Fruit fly (Drosophila melanogaster) whole organism, embryonic: ENCODE results near the gene CG14207.
A peak's percentile ranks its signal among the peaks of the same experiment; 100 is the strongest.

Source experiments
- BEAF-32 ChIP-seq: fragments of 200-800 bp; sonication (Bioruptor generic); optimal IDR thresholded peaks from 3 replicates; lab custom pipeline; 2017; ENCODE audit warnings: missing biosample characterization, missing genetic modification characterization, mild to moderate bottlenecking, moderate library complexity, missing genetic modification reagents
- CG10267 ChIP-seq: fragments of 200-800 bp; sonication (Bioruptor generic); optimal IDR thresholded peaks from 2 replicates; lab custom pipeline; 2018; ENCODE audit warnings: missing biosample characterization, mild to moderate bottlenecking, missing genetic modification characterization, moderate library complexity
- CG10321 ChIP-seq: fragments of 200-800 bp; sonication (Bioruptor generic); IDR thresholded peaks from 2 replicates; pipeline ENCODE4 v1.3.6; 2022; ENCODE audit warnings: missing biosample characterization, missing genetic modification characterization
- CG10431 ChIP-seq: fragments of 200-800 bp; sonication (Bioruptor generic); optimal IDR thresholded peaks from 3 replicates; lab custom pipeline; 2018; ENCODE audit warnings: missing biosample characterization, mild to moderate bottlenecking, missing genetic modification characterization
- CG12236 ChIP-seq: fragments of 200-800 bp; sonication (Bioruptor generic); optimal IDR thresholded peaks from 2 replicates; lab custom pipeline; 2016; ENCODE audit warnings: missing biosample characterization, missing genetic modification characterization
- CG16815 ChIP-seq: fragments of 200-800 bp; sonication (Bioruptor generic); optimal IDR thresholded peaks from 3 replicates; lab custom pipeline; 2017; ENCODE audit warnings: missing biosample characterization, mild to moderate bottlenecking, missing genetic modification characterization
- CG17612 ChIP-seq: fragments of 200-800 bp; sonication (Bioruptor generic); IDR thresholded peaks from 2 replicates; pipeline ENCODE4 v1.3.6; 2022; ENCODE audit warnings: missing biosample characterization, missing genetic modification characterization
- CG18764 ChIP-seq: fragments of 200-800 bp; sonication (Bioruptor generic); optimal IDR thresholded peaks from 3 replicates; lab custom pipeline; 2016; ENCODE audit warnings: missing biosample characterization, missing genetic modification characterization
- CG2875 ChIP-seq: fragments of 200-800 bp; sonication (Bioruptor generic); optimal IDR thresholded peaks from 2 replicates; lab custom pipeline; 2017; ENCODE audit warnings: missing biosample characterization, mild to moderate bottlenecking, missing genetic modification characterization, missing genetic modification reagents
- CG31224 ChIP-seq: fragments of 200-800 bp; sonication (Bioruptor generic); IDR thresholded peaks from 2 replicates; pipeline ENCODE4 v1.3.6; 2022; ENCODE audit warnings: missing biosample characterization, missing genetic modification characterization
- CG31388 ChIP-seq: fragments of 200-800 bp; sonication (Bioruptor generic); optimal IDR thresholded peaks from 2 replicates; lab custom pipeline; 2016; ENCODE audit warnings: missing biosample characterization, missing genetic modification characterization
- CG32532 ChIP-seq: fragments of 200-800 bp; sonication (Bioruptor generic); IDR thresholded peaks from 2 replicates; pipeline ENCODE4 v1.3.6; 2022; ENCODE audit warnings: missing biosample characterization, missing genetic modification characterization
- CG6689 ChIP-seq: fragments of 200-800 bp; sonication (Bioruptor generic); IDR thresholded peaks from 2 replicates; pipeline ENCODE4 v1.3.6; 2022; ENCODE audit warnings: missing biosample characterization, missing genetic modification characterization
- CG8388 ChIP-seq: fragments of 200-800 bp; sonication (Bioruptor generic); optimal IDR thresholded peaks from 2 replicates; lab custom pipeline; 2019; ENCODE audit warnings: missing biosample characterization, mild to moderate bottlenecking, missing genetic modification characterization, moderate library complexity
- CG9609 ChIP-seq: fragments of 200-800 bp; sonication (Bioruptor generic); optimal IDR thresholded peaks from 3 replicates; lab custom pipeline; 2016; ENCODE audit warnings: missing biosample characterization, missing genetic modification characterization
- CHES-1-like ChIP-seq: fragments of 200-800 bp; sonication (Bioruptor generic); optimal IDR thresholded peaks from 2 replicates; lab custom pipeline; 2016; ENCODE audit warnings: missing biosample characterization, missing genetic modification characterization
- D19A ChIP-seq: fragments of 200-800 bp; optimal IDR thresholded peaks from 3 replicates; lab custom pipeline; 2019; ENCODE audit warnings: missing biosample characterization, mild to moderate bottlenecking, missing genetic modification characterization, moderate library complexity
- Dbx ChIP-seq: fragments of 200-800 bp; sonication (Bioruptor generic); IDR thresholded peaks from 3 replicates; pipeline ENCODE4 v1.3.6; 2022; ENCODE audit warnings: missing biosample characterization, missing genetic modification characterization
- Hmr ChIP-seq: fragments of 200-800 bp; sonication (Bioruptor generic); optimal IDR thresholded peaks from 3 replicates; lab custom pipeline; 2017; ENCODE audit warnings: mild to moderate bottlenecking, missing biosample characterization, missing genetic modification reagents, missing genetic modification characterization
- Kr ChIP-seq: fragments of 200-800 bp; sonication (Bioruptor generic); optimal IDR thresholded peaks from 2 replicates; lab custom pipeline; 2017; ENCODE audit warnings: missing biosample characterization, mild to moderate bottlenecking, missing genetic modification characterization
- Med ChIP-seq: fragments of 200-800 bp; sonication (Bioruptor generic); peaks from one replicate; lab custom pipeline; 2016; ENCODE audit warnings: missing biosample characterization, missing genetic modification characterization, mild to moderate bottlenecking, inconsistent platforms, moderate library complexity
- NC2α ChIP-seq: fragments of 200-800 bp; sonication (Bioruptor generic); optimal IDR thresholded peaks from 2 replicates; lab custom pipeline; 2016; ENCODE audit warnings: missing biosample characterization, missing genetic modification characterization
- NfI ChIP-seq: fragments of 200-800 bp; sonication (Bioruptor generic); optimal IDR thresholded peaks from 3 replicates; lab custom pipeline; 2018; ENCODE audit warnings: missing biosample characterization, mild to moderate bottlenecking, missing genetic modification characterization, moderate library complexity
- Oli ChIP-seq: fragments of 200-800 bp; sonication (Bioruptor generic); optimal IDR thresholded peaks from 2 replicates; lab custom pipeline; 2018; ENCODE audit warnings: missing biosample characterization, mild to moderate bottlenecking, missing genetic modification characterization, moderate library complexity
- Pdp1 ChIP-seq, 2 experiments: fragments of 200-800 bp; sonication (Bioruptor generic); optimal IDR thresholded peaks; 3 replicates each; lab custom pipeline; 2016; ENCODE audit warnings: missing biosample characterization in 2 of 2, missing genetic modification characterization in 2 of 2, mild to moderate bottlenecking in 1 of 2, moderate library complexity in 1 of 2
- Ptx1 ChIP-seq: fragments of 200-800 bp; sonication (Bioruptor generic); IDR thresholded peaks from 2 replicates; pipeline ENCODE4 v1.3.6; 2022; ENCODE audit warnings: missing biosample characterization, missing genetic modification characterization
- Rfx ChIP-seq: fragments of 200-800 bp; sonication (Bioruptor generic); IDR thresholded peaks from 2 replicates; pipeline ENCODE4 v1.3.6; 2022; ENCODE audit warnings: missing biosample characterization, missing genetic modification characterization
- ato ChIP-seq: fragments of 200-800 bp; sonication (Bioruptor generic); IDR thresholded peaks from 2 replicates; pipeline ENCODE4 v1.3.6; 2022; ENCODE audit warnings: missing biosample characterization, missing genetic modification characterization; ENCODE audit not compliant: partially characterized antibody
- bab2 ChIP-seq: fragments of 200-800 bp; sonication (Bioruptor generic); optimal IDR thresholded peaks from 2 replicates; lab custom pipeline; 2016; ENCODE audit warnings: missing biosample characterization, missing genetic modification characterization
- cas ChIP-seq: fragments of 200-800 bp; sonication (Bioruptor generic); IDR thresholded peaks from 2 replicates; pipeline ENCODE4 v1.3.6; 2022; ENCODE audit warnings: missing biosample characterization, missing genetic modification characterization
- cato ChIP-seq: fragments of 200-800 bp; sonication (Bioruptor generic); optimal IDR thresholded peaks from 2 replicates; lab custom pipeline; 2016; ENCODE audit warnings: missing biosample characterization, missing genetic modification characterization, borderline replicate concordance
- chinmo ChIP-seq: fragments of 200-800 bp; sonication (Bioruptor generic); IDR thresholded peaks from 4 replicates; pipeline ENCODE4 v1.3.6; 2022; ENCODE audit warnings: missing biosample characterization, missing genetic modification characterization; ENCODE audit not compliant: partially characterized antibody
- disco-r ChIP-seq: fragments of 200-800 bp; sonication (Bioruptor generic); optimal IDR thresholded peaks from 2 replicates; lab custom pipeline; 2016; ENCODE audit warnings: missing biosample characterization, missing genetic modification characterization
- dpn ChIP-seq, 2 experiments: fragments of 200-800 bp; sonication (Bioruptor generic); optimal IDR thresholded peaks; 3 replicates each; lab custom pipeline; 2016; ENCODE audit warnings: missing biosample characterization in 2 of 2, missing genetic modification characterization in 2 of 2
- gem ChIP-seq: fragments of 200-800 bp; sonication (Bioruptor generic); optimal IDR thresholded peaks from 2 replicates; lab custom pipeline; 2019; ENCODE audit warnings: missing biosample characterization, mild to moderate bottlenecking, missing genetic modification characterization, moderate library complexity
- grn ChIP-seq: fragments of 200-800 bp; sonication (Bioruptor generic); optimal IDR thresholded peaks from 3 replicates; lab custom pipeline; 2017; ENCODE audit warnings: missing biosample characterization, missing genetic modification characterization
- hb ChIP-seq: fragments of 200-800 bp; sonication (Bioruptor generic); IDR thresholded peaks from 3 replicates; pipeline ENCODE4 v1.3.6; 2022; ENCODE audit warnings: missing biosample characterization, missing genetic modification characterization; ENCODE audit not compliant: partially characterized antibody
- klu ChIP-seq: fragments of 200-800 bp; sonication (Bioruptor generic); IDR thresholded peaks from 2 replicates; pipeline ENCODE4 v1.3.6; 2022; ENCODE audit warnings: missing biosample characterization, missing genetic modification characterization
- mam ChIP-seq: fragments of 200-800 bp; sonication (Bioruptor generic); optimal IDR thresholded peaks from 3 replicates; lab custom pipeline; 2016; ENCODE audit warnings: missing biosample characterization, missing genetic modification characterization
- mirr ChIP-seq: fragments of 200-800 bp; sonication (Bioruptor generic); optimal IDR thresholded peaks from 3 replicates; lab custom pipeline; 2018; ENCODE audit warnings: missing biosample characterization, mild to moderate bottlenecking, missing genetic modification characterization
- nau ChIP-seq: fragments of 200-800 bp; sonication (Bioruptor generic); optimal IDR thresholded peaks from 3 replicates; lab custom pipeline; 2017; ENCODE audit warnings: missing biosample characterization, mild to moderate bottlenecking, missing genetic modification characterization, missing genetic modification reagents
- nerfin-2 ChIP-seq: fragments of 200-800 bp; sonication (Bioruptor generic); IDR thresholded peaks from 2 replicates; pipeline ENCODE4 v1.3.6; 2022; ENCODE audit warnings: missing biosample characterization, missing genetic modification characterization; ENCODE audit not compliant: partially characterized antibody
- nmo ChIP-seq: fragments of 200-800 bp; sonication (Bioruptor generic); optimal IDR thresholded peaks from 2 replicates; lab custom pipeline; 2018; ENCODE audit warnings: missing biosample characterization, mild to moderate bottlenecking, missing genetic modification characterization, moderate library complexity
- oc ChIP-seq: fragments of 200-800 bp; sonication (Bioruptor generic); optimal IDR thresholded peaks from 2 replicates; lab custom pipeline; 2018; ENCODE audit warnings: missing biosample characterization, mild to moderate bottlenecking, missing genetic modification characterization, moderate library complexity
- sima ChIP-seq: fragments of 200-800 bp; sonication (Bioruptor generic); optimal IDR thresholded peaks from 2 replicates; lab custom pipeline; 2016; ENCODE audit warnings: missing biosample characterization, missing genetic modification characterization
- sna ChIP-seq: fragments of 200-800 bp; sonication (Bioruptor generic); IDR thresholded peaks from 2 replicates; pipeline ENCODE4 v1.3.6; 2022; ENCODE audit warnings: missing biosample characterization, missing genetic modification characterization; ENCODE audit not compliant: partially characterized antibody
- tin ChIP-seq: fragments of 200-800 bp; sonication (Bioruptor generic); optimal IDR thresholded peaks from 3 replicates; lab custom pipeline; 2016; ENCODE audit warnings: missing biosample characterization, missing genetic modification characterization
- tna ChIP-seq: fragments of 200-800 bp; sonication (Bioruptor generic); IDR thresholded peaks from 2 replicates; pipeline ENCODE4 v1.3.6; 2022; ENCODE audit warnings: missing biosample characterization, missing genetic modification characterization; ENCODE audit not compliant: partially characterized antibody
- unpg ChIP-seq: fragments of 200-800 bp; sonication (Bioruptor generic); optimal IDR thresholded peaks from 3 replicates; lab custom pipeline; 2018; ENCODE audit warnings: missing biosample characterization, mild to moderate bottlenecking, missing genetic modification characterization, moderate library complexity
- usp ChIP-seq: fragments of >200 bp; optimal IDR thresholded peaks from 2 replicates; lab custom pipeline; 2017; ENCODE audit warnings: missing biosample characterization, missing genetic modification characterization
- yki ChIP-seq: fragments of >200 bp; optimal IDR thresholded peaks from 3 replicates; lab custom pipeline; 2018

The CG14207 gene

DNA sequence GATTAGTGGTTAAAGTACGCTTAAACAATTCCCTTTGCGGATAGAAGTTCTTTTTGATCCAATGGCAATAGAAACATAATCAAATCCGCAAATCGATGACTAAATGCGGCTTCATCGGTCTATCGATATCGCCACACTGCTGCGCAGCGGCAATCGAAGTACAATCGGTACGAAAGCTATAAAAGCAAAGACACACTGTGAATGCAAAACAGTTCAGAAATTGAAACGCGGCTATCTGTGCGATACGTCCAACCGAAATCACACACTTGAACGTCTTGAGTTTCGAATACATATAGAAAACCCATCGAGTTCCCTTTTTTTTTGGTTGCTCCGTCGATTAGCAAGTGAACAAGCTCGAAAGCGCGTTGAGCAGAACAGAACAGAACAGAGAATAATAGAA, at the start of gene CG14207 (continued):
- TF ChIP-seq yki (lab: Kevin White, UChicago) (no peak), Kr (GFP tag; lab: Kevin White, UChicago) (no peak), disco-r (GFP tag; lab: Kevin White, UChicago) (no peak), CG18764 (no peak), oc (tag; lab: Kevin White, UChicago) (no peak), CG17612 (GFP tag; lab: Robert Waterston, UW) (no peak), unpg (GFP tag; lab: Kevin White, UChicago) (peak; percentile 6), CG31224 (GFP tag; lab: Robert Waterston, UW) (no peak), Med (peak; percentile 83), Dbx (peak; percentile 50; the same call in 2 of the 3 replicates), CG12236 (GFP tag; lab: Kevin White, UChicago) (no peak), chinmo (peak; percentile 84; the same call in 2 of the 4 replicates), tin (GFP tag; lab: Kevin White, UChicago) (no peak), CG10321 (GFP tag; lab: Robert Waterston, UW) (no peak), Rfx (GFP tag; lab: Robert Waterston, UW) (peak; percentile 35; the same call in 1 of the 2 replicates), klu (GFP tag; lab: Robert Waterston, UW) (no peak), Oli (tag; lab: Kevin White, UChicago) (no peak), CG10431 (GFP tag; lab: Kevin White, UChicago) (no peak), mirr (GFP tag; lab: Kevin White, UChicago) (peak; percentile 8), gem (tag; lab: Kevin White, UChicago) (no peak), CHES-1-like (GFP tag; lab: Kevin White, UChicago) (peak; percentile 34), ato (GFP tag; lab: Robert Waterston, UW) (peak; percentile 82), grn (GFP tag; lab: Kevin White, UChicago) (no peak), D19A (tag; lab: Kevin White, UChicago) (peak; percentile 20), CG16815 (GFP tag; lab: Kevin White, UChicago) (no peak), nmo (GFP tag; lab: Kevin White, UChicago) (no peak), CG10267 (no peak), Ptx1 (no peak), usp (no peak), Hmr (GFP tag; lab: Kevin White, UChicago) (peak; percentile 32), hb (GFP tag; lab: Robert Waterston, UW) (peak; percentile 75; the same call in 2 of the 3 replicates), CG6689 (GFP tag; lab: Robert Waterston, UW) (no peak), cas (GFP tag; lab: Robert Waterston, UW) (no peak), bab2 (GFP tag; lab: Kevin White, UChicago) (no peak), BEAF-32 (peak; percentile 61), sima (GFP tag; lab: Kevin White, UChicago) (no peak), CG9609 (GFP tag; lab: Kevin White, UChicago) (no peak), nau (GFP tag; lab: Kevin White, UChicago) (no peak), nerfin-2 (peak; percentile 83), tna (peak; percentile 88), dpn (GFP tag; optimal IDR thresholded peaks at IDR 0.05; lab: Kevin White, UChicago) (peak in 1 of 2 experiments; percentile 18), cato (no peak), mam (GFP tag; lab: Kevin White, UChicago) (no peak), NfI (GFP tag; lab: Kevin White, UChicago) (peak; percentile 12), CG2875 (no peak), CG8388 (no peak), CG31388 (GFP tag; lab: Kevin White, UChicago) (no peak), Pdp1 (GFP tag; optimal IDR thresholded peaks at IDR 0.05; lab: Kevin White, UChicago) (peak in 1 of 2 experiments; percentile 6), CG32532 (GFP tag; lab: Robert Waterston, UW) (peak; percentile 9; the same call in 1 of the 2 replicates), sna (GFP tag; lab: Robert Waterston, UW) (peak; percentile 57; the same call in 1 of the 2 replicates), NC2α (GFP tag; lab: Kevin White, UChicago) (no peak)
